Fruit fly (Drosophila melanogaster) S2 (cell line): ENCODE results near the gene CG4393.

Experiments used
- CG8478 ChIP-seq: fragments of >200 bp; optimal IDR thresholded peaks from 2 replicates; lab custom pipeline; 2018
- CTCF ChIP-seq, 2 experiments: fragments of >200 bp; optimal IDR thresholded peaks; 2 replicates each; lab custom pipeline; 2018

Gene CG4393

DNA sequence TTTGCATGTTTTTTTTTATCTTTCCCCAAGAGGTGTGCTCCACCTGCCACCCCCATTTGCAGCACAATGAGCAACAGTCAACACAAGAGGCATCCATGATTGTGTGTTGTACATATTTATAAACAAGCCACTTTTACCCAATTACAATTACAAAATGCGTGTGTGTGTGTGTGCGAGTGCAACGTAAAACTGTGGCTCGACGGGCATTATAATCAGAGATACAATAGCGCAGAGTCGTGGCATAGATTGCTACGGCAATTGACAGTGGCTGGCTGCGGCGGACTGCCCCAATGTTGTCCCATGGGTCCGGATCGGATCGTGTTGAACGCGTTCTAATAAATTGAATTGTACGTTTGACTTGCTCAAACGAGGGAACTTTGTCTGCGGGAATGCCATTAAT lies 46.3 kb downstream of the CG4393 start:
- TF ChIP-seq CG8478 (lab: Kevin White, UChicago) (no peak), CTCF (optimal IDR thresholded peaks at IDR 0.05; lab: Kevin White, UChicago) (no peak)

DNA sequence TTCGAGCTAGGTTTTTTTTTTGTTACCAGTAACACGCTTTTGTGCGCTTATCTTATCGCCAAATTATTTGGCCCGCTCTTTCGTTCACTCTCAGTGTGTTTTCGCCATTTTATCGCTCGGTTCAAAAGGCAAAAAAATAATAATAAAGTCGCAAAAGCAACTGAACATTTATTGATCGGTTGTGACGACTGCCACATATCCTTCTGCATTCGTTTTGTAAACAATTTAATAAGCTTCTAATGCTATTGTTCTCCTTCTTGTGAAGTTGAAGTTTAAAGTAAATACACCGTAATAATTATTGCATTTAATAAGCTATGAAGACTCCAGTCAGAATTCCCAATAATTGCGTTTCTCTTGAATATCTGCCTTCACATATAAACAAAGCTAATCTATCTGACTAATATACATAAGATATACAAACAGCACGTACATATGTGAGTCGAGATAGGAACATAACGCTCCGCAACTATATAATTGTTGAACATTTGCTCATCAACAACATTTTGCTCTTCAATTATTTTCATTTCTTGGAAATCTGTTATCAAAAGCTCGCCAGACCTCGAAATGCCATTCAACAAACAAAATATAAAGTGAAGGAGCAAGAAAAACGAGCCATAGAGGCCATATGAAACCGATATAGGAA lies 47.3 kb downstream of the CG4393 start:
- TF ChIP-seq CG8478 (lab: Kevin White, UChicago), result no peak
- TF ChIP-seq CTCF (optimal IDR thresholded peaks at IDR 0.05; lab: Kevin White, UChicago), result no peak

DNA sequence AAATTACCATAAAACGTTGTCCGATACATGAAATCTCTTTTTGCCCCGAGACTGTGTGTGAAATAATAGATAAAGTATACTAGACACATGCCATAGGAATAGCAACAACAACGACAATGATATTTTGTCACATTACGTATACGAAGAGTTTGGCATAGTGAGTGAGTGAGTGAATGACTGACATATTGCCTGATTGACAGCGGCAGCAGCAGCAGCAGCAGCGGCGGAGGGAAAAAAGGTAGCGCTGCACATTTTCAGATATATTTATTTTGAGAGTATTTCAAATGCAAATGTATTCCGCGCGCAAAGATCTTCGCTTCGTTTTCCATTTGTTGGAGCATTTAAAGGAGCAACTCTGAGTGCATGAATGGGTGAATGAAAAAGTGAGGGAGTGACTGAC lies 48.1 kb downstream of the CG4393 start:
- no peak for TF ChIP-seq CG8478 (lab: Kevin White, UChicago)
- no peak for TF ChIP-seq CTCF (optimal IDR thresholded peaks at IDR 0.05; lab: Kevin White, UChicago)

DNA sequence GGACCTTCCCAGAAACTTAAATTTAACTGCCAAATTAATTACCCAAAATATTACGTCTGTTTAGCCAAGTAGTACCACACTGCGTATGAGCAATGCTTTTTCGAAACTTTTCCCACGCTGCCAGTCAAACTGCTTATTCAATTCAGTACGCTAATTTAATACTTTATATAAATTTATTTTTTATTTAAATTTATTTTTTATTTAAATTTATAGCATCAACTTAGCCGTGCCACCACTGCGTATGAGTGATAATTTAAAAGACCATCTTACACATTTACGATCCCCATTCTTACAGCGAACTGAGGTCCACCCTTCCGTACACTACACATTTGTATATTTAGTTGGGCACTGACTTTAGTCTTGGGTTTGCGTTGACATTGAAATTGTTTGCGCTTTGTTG lies 49.0 kb downstream of the CG4393 start:
- TF ChIP-seq CTCF (optimal IDR thresholded peaks at IDR 0.05; lab: Kevin White, UChicago) (no peak), CG8478 (lab: Kevin White, UChicago) (no peak)

DNA sequence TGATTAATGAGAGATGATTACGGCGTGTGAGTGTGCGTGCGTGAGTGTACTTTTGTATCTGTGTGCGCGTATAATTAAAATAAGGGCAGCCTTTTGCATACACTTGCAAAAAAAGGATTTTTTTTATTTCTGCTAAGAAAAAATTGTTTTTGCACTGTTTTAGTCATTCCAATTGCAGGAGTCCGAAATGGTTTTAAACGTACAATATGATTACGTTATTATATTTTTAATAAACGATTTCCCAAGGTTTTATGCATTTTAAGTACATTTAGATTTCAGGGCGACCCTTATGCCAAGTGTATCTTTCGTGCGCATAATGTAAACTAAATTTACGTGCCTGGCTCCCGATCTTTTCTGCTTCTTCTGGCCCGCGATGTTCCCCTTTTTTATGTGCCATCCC lies 49.7 kb downstream of the CG4393 start:
- TF ChIP-seq CG8478 (lab: Kevin White, UChicago), result no peak
- no peak for TF ChIP-seq CTCF (optimal IDR thresholded peaks at IDR 0.05; lab: Kevin White, UChicago)

DNA sequence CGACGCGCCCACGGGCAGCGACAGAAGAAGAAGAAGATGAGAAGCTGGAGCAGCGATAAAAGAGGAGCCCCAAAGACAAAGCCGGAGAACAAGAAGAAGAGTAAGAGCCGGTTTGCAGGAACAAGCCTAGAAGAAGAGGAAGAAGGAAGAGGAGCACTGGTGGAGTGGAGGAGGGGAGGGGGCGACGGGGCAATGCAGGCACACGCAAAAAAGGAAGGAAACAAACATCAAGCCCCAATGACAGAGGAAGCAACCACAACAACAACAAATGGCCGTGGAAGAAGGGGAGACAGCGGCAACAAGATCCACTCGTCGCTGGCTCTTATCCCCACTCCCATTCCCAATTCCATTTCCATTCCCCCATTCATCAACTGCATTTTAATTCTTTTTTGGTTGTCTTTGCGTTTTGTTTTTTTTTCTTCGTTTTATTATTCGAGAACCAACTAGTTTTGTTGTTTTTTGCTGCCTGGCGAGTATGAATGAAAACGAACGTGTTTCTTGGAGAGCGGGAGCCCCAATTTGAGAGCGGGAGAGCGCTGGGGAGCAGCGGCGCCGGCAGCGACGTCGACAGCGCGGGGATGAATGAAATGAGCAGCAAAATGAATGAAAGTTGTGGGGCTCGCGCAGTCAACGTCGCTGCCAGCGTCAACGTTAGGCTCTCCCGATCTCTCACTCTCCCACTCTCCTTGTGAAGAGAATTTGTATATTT lies 50.4 kb downstream of the CG4393 start:
- TF ChIP-seq CTCF (optimal IDR thresholded peaks at IDR 0.05; lab: Kevin White, UChicago) (no peak), CG8478 (lab: Kevin White, UChicago) (no peak)

DNA sequence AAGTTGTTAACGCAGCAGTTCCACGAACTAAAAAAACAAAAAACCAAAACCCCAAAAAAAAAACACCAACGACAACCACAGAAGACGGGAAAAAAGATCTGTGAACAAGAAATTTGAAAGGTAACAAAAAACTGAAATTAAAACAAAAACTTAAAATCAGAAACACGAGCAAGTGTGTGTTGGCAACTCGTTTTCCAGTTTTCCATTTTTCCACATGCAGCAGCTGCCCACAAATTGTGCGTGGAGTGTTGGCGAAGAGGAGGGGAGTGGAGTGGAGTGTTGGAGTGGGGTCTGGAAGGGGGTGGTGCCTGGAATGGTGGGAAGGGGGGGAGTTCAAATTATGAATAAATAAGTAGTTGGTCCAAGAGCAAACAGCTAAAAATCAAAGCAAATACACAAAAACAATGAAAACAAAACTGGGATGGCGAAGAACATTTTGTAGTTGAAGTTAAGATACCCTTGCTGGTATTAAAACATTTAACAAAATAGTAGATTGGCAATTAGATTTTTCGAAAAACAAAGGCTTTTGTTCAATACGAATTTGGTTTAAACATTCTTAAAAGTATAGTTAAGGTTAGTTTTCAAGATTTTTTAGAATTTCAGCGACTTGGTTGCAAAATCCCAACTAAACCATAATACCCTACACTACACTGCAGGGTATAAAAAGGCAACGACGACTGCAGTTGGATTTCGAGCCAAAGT lies 51.1 kb downstream of the CG4393 start:
- TF ChIP-seq CTCF (optimal IDR thresholded peaks at IDR 0.05; lab: Kevin White, UChicago), result no peak
- TF ChIP-seq CG8478 (lab: Kevin White, UChicago), result no peak

DNA sequence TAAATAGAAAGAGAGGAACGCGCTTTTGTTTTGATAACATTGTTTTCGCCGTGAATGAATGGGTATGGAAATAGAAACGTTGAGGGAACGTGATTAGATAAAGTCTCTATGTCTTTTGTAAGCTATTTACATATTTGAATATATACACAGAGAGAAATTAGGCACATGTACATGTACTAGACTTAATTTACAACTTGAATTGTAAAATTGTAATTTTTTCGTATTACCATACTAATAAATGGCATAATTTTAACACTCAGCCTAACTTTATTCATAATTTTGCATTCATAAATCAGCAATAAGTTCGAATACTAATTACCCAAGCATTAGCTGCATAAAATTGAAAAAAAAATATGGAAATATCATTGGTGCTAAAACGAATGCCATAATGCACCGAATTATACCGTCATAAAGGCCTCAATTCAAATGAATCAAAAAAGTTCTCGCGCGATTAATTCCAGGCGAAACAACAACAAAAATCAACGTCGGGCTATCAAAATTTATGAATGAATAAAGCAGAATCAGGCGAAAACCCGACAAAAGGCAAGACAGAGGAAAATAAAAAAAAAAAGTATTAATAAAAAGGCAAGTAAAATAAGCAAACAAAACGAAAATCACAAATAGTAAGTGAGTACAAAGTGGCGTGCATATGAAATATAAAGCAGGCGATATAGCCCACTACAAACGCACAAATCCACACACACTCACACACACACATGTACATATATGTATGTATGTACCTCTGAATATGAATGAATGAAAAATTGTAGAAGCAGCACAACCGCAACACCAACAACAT lies 51.8 kb downstream of the CG4393 start:
- TF ChIP-seq CTCF (optimal IDR thresholded peaks at IDR 0.05; lab: Kevin White, UChicago) (no peak), CG8478 (lab: Kevin White, UChicago) (no peak)

DNA sequence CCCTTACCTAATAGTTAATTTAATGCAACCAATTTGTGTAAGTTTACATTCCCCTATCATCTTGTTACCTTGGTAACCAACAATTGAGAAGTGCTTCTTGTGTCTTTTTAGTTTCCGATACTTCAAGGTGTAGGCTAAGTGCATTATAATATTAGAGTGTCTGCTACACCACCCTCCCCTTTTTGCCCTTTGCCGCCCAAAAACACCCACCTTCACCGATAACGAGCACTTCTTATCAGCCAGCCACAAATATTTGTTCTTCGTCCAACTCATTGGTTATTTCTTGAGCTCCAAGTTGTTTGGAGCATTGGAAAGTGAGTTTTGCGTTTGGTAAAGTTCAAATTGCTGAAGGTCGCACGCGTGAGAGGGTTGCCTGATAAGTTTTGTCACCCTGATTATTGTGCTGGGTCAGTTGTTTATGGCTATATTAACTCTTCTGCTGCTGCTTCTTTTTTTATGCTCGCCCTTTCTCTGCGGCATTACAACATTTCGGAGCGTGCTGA lies 52.7 kb downstream of the CG4393 start:
- no peak for TF ChIP-seq CTCF (optimal IDR thresholded peaks at IDR 0.05; lab: Kevin White, UChicago)
- no peak for TF ChIP-seq CG8478 (lab: Kevin White, UChicago)

DNA sequence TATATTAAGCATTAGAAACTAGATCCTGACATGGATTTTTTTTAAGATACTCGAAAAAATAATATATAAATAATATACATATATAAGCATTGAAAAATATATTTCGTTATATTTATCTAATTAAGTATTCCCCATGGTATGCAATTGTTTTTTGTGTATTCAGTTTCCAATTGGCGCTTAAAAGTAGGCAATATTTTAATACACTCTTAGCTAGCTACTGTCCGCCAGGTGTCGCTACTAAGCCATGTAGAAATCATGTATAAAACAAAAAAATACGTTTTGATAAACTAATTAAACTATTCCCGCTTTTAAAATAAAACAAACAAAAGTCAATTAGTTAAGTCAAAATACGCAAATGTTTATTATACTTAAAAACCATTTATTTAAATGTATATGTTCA lies 53.3 kb downstream of the CG4393 start:
- no peak for TF ChIP-seq CG8478 (lab: Kevin White, UChicago)
- peak; percentile 74 to 93 for TF ChIP-seq CTCF (optimal IDR thresholded peaks at IDR 0.05; lab: Kevin White, UChicago)

DNA sequence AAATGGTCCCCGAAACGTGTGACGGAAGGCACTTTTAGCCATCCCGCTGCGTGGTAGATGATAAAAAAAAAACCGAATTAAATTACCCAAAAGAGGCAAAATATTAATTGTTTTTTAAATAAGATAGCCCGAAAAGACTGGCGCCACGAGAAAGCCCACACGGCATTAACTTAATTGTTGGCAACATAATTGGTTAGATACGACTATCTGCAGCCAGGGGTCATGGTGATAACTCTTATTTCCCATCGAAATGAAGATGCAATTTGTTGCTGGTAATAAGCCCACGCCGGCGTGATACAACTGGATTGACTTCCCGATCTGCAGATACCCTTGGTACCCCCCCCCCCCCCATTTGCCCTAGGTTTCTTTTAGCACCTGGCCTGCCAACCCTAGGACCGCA lies 56.9 kb downstream of the CG4393 start:
- TF ChIP-seq CTCF (optimal IDR thresholded peaks at IDR 0.05; lab: Kevin White, UChicago), result no peak
- no peak for TF ChIP-seq CG8478 (lab: Kevin White, UChicago)

DNA sequence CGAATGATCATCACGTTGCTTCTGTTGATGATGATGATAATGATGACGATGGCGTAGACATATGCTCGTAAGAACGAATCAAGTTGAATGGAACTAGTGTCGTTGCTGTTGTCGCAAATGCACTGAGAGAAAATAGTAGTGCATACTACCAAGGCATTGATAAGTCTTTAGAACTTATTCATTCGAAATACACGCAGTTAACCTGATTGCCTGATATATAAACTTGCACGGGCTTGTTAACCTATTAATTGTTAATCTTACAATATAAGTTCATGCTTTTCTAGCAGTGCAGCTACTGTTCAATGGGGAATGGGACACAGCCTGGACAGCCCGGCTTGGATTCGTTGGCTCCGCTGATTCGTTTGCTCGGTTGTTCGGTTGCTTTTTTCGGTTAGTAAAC lies 58.3 kb downstream of the CG4393 start:
- TF ChIP-seq CTCF (optimal IDR thresholded peaks at IDR 0.05; lab: Kevin White, UChicago) (no peak), CG8478 (lab: Kevin White, UChicago) (no peak)
